Worm (Caenorhabditis elegans) whole organism, late embryonic: ENCODE results near the gene C23H3.2.
"Not testable (repeated sequence)": the region's sequence is repeated elsewhere in the genome, so short reads cannot be mapped to it uniquely, and the experiment has no call there.

ENCODE experiments used
- C08G9.2 ChIP-seq: sonication (generic microtip); optimal IDR thresholded peaks from 2 replicates; lab custom pipeline; 2016; ENCODE audit warnings: mild to moderate bottlenecking, missing genetic modification characterization, moderate library complexity, missing compliant biosample characterization
- K09A11.1 ChIP-seq: sonication (generic microtip); optimal IDR thresholded peaks from 2 replicates; lab custom pipeline; 2017; ENCODE audit warnings: antibody characterized with exemption, mild to moderate bottlenecking, missing genetic modification characterization, missing compliant biosample characterization; ENCODE audit not compliant: insufficient read depth
- T23F11.4 ChIP-seq: fragments of 200-800 bp; sonication (Bioruptor generic); optimal IDR thresholded peaks from 2 replicates; lab custom pipeline; 2018; ENCODE audit warnings: mild to moderate bottlenecking, missing genetic modification characterization, missing compliant biosample characterization
- ceh-19 ChIP-seq: fragments of 200-800 bp; sonication (Bioruptor generic); optimal IDR thresholded peaks from 2 replicates; lab custom pipeline; 2018; ENCODE audit warnings: mild to moderate bottlenecking, missing genetic modification characterization, missing compliant biosample characterization
- ceh-2 ChIP-seq: sonication (generic microtip); optimal IDR thresholded peaks from 2 replicates; lab custom pipeline; 2016; ENCODE audit warnings: missing genotype, missing genetic modification characterization, missing compliant biosample characterization
- ceh-24 ChIP-seq: sonication (generic microtip); optimal IDR thresholded peaks from 2 replicates; lab custom pipeline; 2016; ENCODE audit warnings: mild to moderate bottlenecking, missing genetic modification characterization, missing compliant biosample characterization
- ceh-30 ChIP-seq: fragments of 150-350 bp; optimal IDR thresholded peaks from 2 replicates; lab custom pipeline; 2014; ENCODE audit warnings: missing biosample characterization, missing genetic modification characterization
- ceh-34 ChIP-seq: sonication (generic microtip); optimal IDR thresholded peaks from 2 replicates; lab custom pipeline; 2016; ENCODE audit warnings: mild to moderate bottlenecking, missing genetic modification characterization, missing compliant biosample characterization
- ceh-48 ChIP-seq: sonication (generic microtip); optimal IDR thresholded peaks from 2 replicates; lab custom pipeline; 2016; ENCODE audit warnings: missing genetic modification characterization, inconsistent platforms, missing compliant biosample characterization
- ceh-9 ChIP-seq: sonication (generic microtip); optimal IDR thresholded peaks from 2 replicates; lab custom pipeline; 2016; ENCODE audit warnings: mild to moderate bottlenecking, missing genetic modification characterization, inconsistent platforms, missing compliant biosample characterization
- dve-1 ChIP-seq: sonication (generic microtip); optimal IDR thresholded peaks from 2 replicates; lab custom pipeline; 2017; ENCODE audit warnings: antibody characterized with exemption, mild to moderate bottlenecking, missing genetic modification characterization, missing compliant biosample characterization
- elt-2 ChIP-seq: sonication (generic microtip); optimal IDR thresholded peaks from 2 replicates; lab custom pipeline; 2016; ENCODE audit warnings: missing genetic modification reagents, missing genetic modification characterization, missing compliant biosample characterization
- hlh-30 ChIP-seq: sonication (generic microtip); optimal IDR thresholded peaks from 2 replicates; lab custom pipeline; 2017; ENCODE audit warnings: antibody characterized with exemption, missing genetic modification characterization, missing compliant biosample characterization; ENCODE audit not compliant: insufficient read depth
- hlh-6 ChIP-seq: sonication (generic microtip); optimal IDR thresholded peaks from 2 replicates; lab custom pipeline; 2016; ENCODE audit warnings: missing genotype, missing genetic modification characterization, missing compliant biosample characterization
- hlh-8 ChIP-seq: sonication (generic microtip); optimal IDR thresholded peaks from 2 replicates; lab custom pipeline; 2016; ENCODE audit warnings: missing genotype, missing genetic modification characterization, missing compliant biosample characterization
- lim-6 ChIP-seq: sonication (generic microtip); optimal IDR thresholded peaks from 2 replicates; lab custom pipeline; 2016; ENCODE audit warnings: missing genetic modification characterization, missing compliant biosample characterization
- nhr-11 ChIP-seq: fragments of 150-350 bp; optimal IDR thresholded peaks from 2 replicates; lab custom pipeline; 2014; ENCODE audit warnings: missing biosample characterization, missing genetic modification characterization
- pag-3 ChIP-seq: sonication (generic microtip); optimal IDR thresholded peaks from 2 replicates; lab custom pipeline; 2016; ENCODE audit warnings: missing compliant biosample characterization, missing genetic modification characterization, borderline replicate concordance
- pat-9 ChIP-seq: fragments of 200-800 bp; sonication (Bioruptor generic); optimal IDR thresholded peaks from 2 replicates; lab custom pipeline; 2018; ENCODE audit warnings: mild to moderate bottlenecking, missing genetic modification characterization, moderate library complexity, missing compliant biosample characterization
- pax-1 ChIP-seq: fragments of 150-350 bp; optimal IDR thresholded peaks from 2 replicates; lab custom pipeline; 2014; ENCODE audit warnings: missing biosample characterization, missing genetic modification characterization
- pqm-1 ChIP-seq: sonication (generic microtip); optimal IDR thresholded peaks from 2 replicates; lab custom pipeline; 2016; ENCODE audit warnings: missing genetic modification characterization, missing compliant biosample characterization
- pros-1 ChIP-seq: fragments of 150-350 bp; optimal IDR thresholded peaks from 2 replicates; lab custom pipeline; 2014; ENCODE audit warnings: missing biosample characterization, missing genetic modification reagents, missing genetic modification characterization
- rnt-1 ChIP-seq: sonication (generic microtip); optimal IDR thresholded peaks from 2 replicates; lab custom pipeline; 2016; ENCODE audit warnings: missing genetic modification characterization, missing compliant biosample characterization
- sdc-2 ChIP-seq: sonication (generic microtip); optimal IDR thresholded peaks from 2 replicates; lab custom pipeline; 2016; ENCODE audit warnings: missing genotype, missing genetic modification characterization, missing compliant biosample characterization
- syd-9 ChIP-seq: sonication (generic microtip); optimal IDR thresholded peaks from 2 replicates; lab custom pipeline; 2016; ENCODE audit warnings: mild to moderate bottlenecking, missing genetic modification characterization, moderate library complexity, missing compliant biosample characterization
- unc-3 ChIP-seq, 2 experiments: fragments of 200-800 bp in 1 of 2; sonication (Bioruptor generic) in 1 of 2; sonication (generic microtip) in 1 of 2; conservative IDR thresholded peaks in 1 of 2; optimal IDR thresholded peaks in 1 of 2; 2 replicates each; pipeline versions ENCODE4 v1.3.6 to Lab custom; 2016 to 2022; ENCODE audit warnings: missing compliant biosample characterization in 2 of 2, missing genetic modification characterization in 2 of 2, missing genetic modification reagents in 1 of 2
- unc-42 ChIP-seq: sonication (generic microtip); optimal IDR thresholded peaks from 2 replicates; lab custom pipeline; 2016; ENCODE audit warnings: missing genotype, missing genetic modification characterization, missing compliant biosample characterization
- unc-55 ChIP-seq: sonication (generic microtip); optimal IDR thresholded peaks from 2 replicates; lab custom pipeline; 2017; ENCODE audit warnings: missing biosample characterization, missing genetic modification reagents, missing genetic modification characterization
- unc-86 ChIP-seq: sonication (generic microtip); optimal IDR thresholded peaks from 2 replicates; lab custom pipeline; 2016; ENCODE audit warnings: missing genetic modification characterization, missing compliant biosample characterization
- ztf-16 ChIP-seq: sonication (generic microtip); optimal IDR thresholded peaks from 2 replicates; lab custom pipeline; 2017; ENCODE audit warnings: missing genetic modification characterization, missing compliant biosample characterization

The C23H3.2 gene

DNA sequence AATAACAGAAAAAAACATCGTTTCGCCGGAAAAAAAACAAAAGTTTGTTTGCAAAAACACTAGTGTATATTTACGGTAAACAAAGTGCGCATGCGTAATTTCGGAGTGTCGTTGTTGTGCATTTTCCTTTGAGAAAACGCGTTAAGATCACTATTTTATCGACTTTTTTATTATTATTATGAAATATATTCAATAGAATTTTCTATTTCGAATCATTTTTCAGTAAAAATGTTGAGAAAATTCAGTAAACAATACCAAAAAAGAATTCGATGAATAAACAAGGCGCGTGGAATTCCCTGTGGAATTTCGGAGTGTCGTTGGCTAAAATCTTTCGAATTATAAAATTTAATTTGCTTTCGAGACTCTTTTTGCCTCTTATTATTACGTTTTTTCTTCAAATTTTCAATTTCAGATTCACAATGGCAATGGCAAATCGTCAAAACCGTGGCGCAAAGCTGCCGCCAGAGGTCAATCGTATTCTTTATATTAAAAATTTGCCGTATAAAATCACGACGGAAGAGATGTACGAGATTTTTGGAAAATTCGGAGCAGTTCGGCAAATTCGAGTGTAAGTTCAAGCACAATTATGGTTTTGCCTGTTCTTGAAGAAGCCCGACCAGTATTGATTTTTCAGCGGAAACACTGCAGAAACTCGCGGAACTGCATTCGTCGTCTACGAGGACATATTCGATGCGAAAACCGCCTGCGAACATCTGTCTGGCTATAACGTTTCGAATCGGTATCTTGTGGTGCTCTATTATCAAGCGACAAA lies 37.1 kb downstream of the C23H3.2 start, which contains the start of the genes luc-7L3 and sftb-6:
Gene luc-7L3 (minus strand): TSS at position 36 of the 772 bp plus-strand sequence.
Gene sftb-6 (plus strand): TSS at position 413 of the 772 bp plus-strand sequence.
- TF ChIP-seq unc-3 (GFP tag; conservative IDR thresholded peaks at IDR 0.05; lab: Robert Waterston, UW) (no peak), unc-3 (tag; optimal IDR thresholded peaks at IDR 0.05; lab: Kevin White, UChicago) (peak; percentile 76), ztf-16 (tag; lab: Kevin White, UChicago) (no peak), dve-1 (no peak), elt-2 (peak; percentile 43), unc-42 (peak; percentile 30), unc-55 (GFP tag; lab: Kevin White, UChicago) (peak; percentile 12), pax-1 (tag; lab: Kevin White, UChicago) (peak; percentile 14)

DNA sequence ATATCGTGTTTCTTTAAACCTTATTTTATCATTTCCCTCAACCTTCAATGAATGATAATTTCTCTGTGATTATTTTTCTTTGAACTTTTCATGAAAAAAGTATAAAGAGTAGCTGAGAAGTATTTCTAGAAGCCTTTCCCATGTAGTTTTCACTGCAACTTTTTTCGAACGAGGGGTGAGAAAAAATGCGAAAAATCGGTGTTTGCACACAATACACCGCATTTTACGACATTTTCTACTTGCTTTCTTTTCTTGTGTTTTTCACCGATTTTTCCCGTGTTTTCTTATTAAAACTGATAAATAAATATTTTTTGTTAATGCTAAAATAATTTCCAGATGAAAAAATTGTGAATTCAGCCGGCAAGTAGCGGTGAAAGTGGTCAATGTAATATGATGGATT lies 37.8 kb downstream of the C23H3.2 start, which contains the start of gene C50D2.10:
Gene C50D2.10 (plus strand): TSS at position 245 of the 400 bp plus-strand sequence.
- TF ChIP-seq hlh-8 (tag; lab: Kevin White, UChicago); hlh-6 (tag; lab: Kevin White, UChicago); ceh-19 (GFP tag; lab: Kevin White, UChicago): not testable (repeated sequence)
- TF ChIP-seq, all 69 proteins: peak for 0; not testable (repeated sequence) for 69

DNA sequence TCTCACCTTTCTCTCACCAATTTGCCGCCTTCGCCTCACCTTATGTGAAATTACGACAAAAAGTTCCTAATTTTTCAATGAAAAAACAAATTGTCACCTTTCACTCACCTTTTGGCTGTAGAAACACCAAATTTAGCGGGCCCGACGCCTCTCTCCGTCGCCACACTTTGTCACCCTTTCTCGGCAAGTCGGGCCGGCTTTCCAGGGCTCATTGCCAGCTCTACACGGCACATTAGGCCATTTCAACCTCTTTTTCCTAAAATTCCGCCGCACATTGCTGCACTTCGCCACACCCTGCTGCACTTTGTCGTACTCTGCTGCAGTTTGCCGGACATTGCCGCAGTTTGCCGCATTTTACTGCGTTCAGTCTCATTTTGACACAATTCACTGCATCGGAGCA lies 40.1 kb downstream of the C23H3.2 start:
- TF ChIP-seq unc-86 (tag; lab: Kevin White, UChicago), result no peak

DNA sequence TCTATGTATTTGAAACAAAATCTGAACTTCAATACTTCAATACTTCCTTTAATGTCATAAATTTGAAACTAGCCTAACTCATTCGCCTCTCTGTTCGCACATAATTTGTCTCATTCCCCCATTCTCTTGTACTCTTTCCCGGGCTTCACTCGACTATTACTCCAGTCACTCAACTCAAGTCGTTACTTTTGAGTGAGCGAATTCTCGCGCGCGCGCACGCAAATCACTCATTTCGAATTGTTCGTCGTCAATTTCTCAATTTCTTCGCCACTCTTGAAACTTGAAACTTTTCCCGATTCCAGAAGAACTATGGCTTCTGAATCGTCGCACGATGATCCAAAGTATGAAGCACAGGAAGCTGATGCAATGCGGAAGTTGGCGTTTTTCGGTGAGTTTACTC lies 43.1 kb downstream of the C23H3.2 start, which contains the start of gene col-68:
Gene col-68 (plus strand): TSS at position 301 of the 400 bp plus-strand sequence.
- TF ChIP-seq T23F11.4 (GFP tag; lab: Kevin White, UChicago) (no peak), lim-6 (tag; lab: Kevin White, UChicago) (no peak), unc-3 (GFP tag; conservative IDR thresholded peaks at IDR 0.05; lab: Robert Waterston, UW) (no peak), unc-3 (tag; optimal IDR thresholded peaks at IDR 0.05; lab: Kevin White, UChicago) (no peak), hlh-30 (no peak), ceh-2 (no peak), pros-1 (tag; lab: Kevin White, UChicago) (no peak), nhr-11 (tag; lab: Kevin White, UChicago) (no peak), sdc-2 (tag; lab: Kevin White, UChicago) (no peak), pat-9 (tag; lab: Kevin White, UChicago) (no peak), rnt-1 (no peak), elt-2 (no peak), pag-3 (tag; lab: Kevin White, UChicago) (no peak), ceh-30 (tag; lab: Kevin White, UChicago) (no peak), ceh-48 (no peak), C08G9.2 (tag; lab: Kevin White, UChicago) (no peak), ztf-16 (tag; lab: Kevin White, UChicago) (no peak), pqm-1 (tag; lab: Kevin White, UChicago) (no peak), ceh-34 (tag; lab: Kevin White, UChicago) (no peak), ceh-24 (no peak), ceh-9 (no peak)
- TF ChIP-seq, all 69 proteins: peak for 0

DNA sequence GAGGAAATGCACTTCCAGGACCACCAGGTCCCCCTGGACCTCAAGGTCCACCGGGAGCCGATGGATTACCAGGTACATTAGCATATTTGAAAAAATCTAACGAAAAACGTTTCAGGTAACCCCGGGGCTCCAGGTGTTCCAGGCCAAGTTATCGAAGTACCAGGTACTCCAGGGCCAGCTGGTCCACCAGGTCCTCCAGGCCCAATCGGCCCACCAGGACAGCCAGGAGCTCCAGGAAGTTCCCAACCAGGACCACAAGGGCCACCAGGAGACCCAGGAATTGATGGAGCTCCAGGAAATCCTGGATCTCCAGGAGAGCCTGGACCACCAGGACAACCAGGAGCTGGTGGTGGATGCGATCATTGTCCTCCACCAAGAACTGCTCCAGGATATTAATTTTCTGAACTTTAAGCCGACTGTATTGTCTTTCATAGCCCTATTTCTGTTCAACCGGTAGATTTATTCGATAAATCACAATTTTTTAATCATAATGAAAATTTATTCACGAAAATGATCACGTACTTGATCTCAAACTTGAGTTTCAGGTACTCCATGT lies 44.3 kb downstream of the C23H3.2 start:
- TF ChIP-seq hlh-6 (tag; lab: Kevin White, UChicago), result no peak
- no peak for TF ChIP-seq syd-9
- no peak for TF ChIP-seq K09A11.1
- no peak for TF ChIP-seq ceh-2
- TF ChIP-seq, all 69 proteins: peak for 0
